Worm (Caenorhabditis elegans) whole organism, early embryonic: ENCODE results near the gene R11G11.16.

ENCODE experiments used
- B0310.2 ChIP-seq: sonication (generic microtip); optimal IDR thresholded peaks from 2 replicates; lab custom pipeline; 2016; ENCODE audit warnings: mild to moderate bottlenecking, missing genetic modification characterization, missing compliant biosample characterization
- F13C5.2 ChIP-seq: sonication (generic microtip); optimal IDR thresholded peaks from 2 replicates; lab custom pipeline; 2017; ENCODE audit warnings: mild to moderate bottlenecking, missing genetic modification characterization, inconsistent platforms, missing compliant biosample characterization
- aly-1 ChIP-seq: sonication (generic microtip); optimal IDR thresholded peaks from 2 replicates; lab custom pipeline; 2016; ENCODE audit warnings: missing genetic modification characterization, missing compliant biosample characterization
- ama-1 ChIP-seq: fragments of 150-350 bp; optimal IDR thresholded peaks from 2 replicates; lab custom pipeline; 2014
- ceh-13 ChIP-seq: fragments of 200-800 bp; sonication (Bioruptor generic); optimal IDR thresholded peaks from 2 replicates; lab custom pipeline; 2018; ENCODE audit warnings: mild to moderate bottlenecking, missing genetic modification characterization, missing compliant biosample characterization
- ceh-36 ChIP-seq: sonication (generic microtip); optimal IDR thresholded peaks from 2 replicates; lab custom pipeline; 2016; ENCODE audit warnings: missing genetic modification characterization, inconsistent platforms, missing compliant biosample characterization
- ets-7 ChIP-seq: sonication (generic microtip); optimal IDR thresholded peaks from 2 replicates; lab custom pipeline; 2016; ENCODE audit warnings: missing genotype, missing genetic modification characterization, missing compliant biosample characterization
- flt-1 ChIP-seq: fragments of 200-800 bp; sonication (Bioruptor generic); IDR thresholded peaks from 2 replicates; pipeline ENCODE4 v1.3.6; 2022; ENCODE audit warnings: missing genetic modification characterization, missing compliant biosample characterization
- hmbx-1 ChIP-seq: sonication (generic microtip); optimal IDR thresholded peaks from 2 replicates; lab custom pipeline; 2016; ENCODE audit warnings: mild to moderate bottlenecking, missing genetic modification characterization, missing compliant biosample characterization
- hmg-4 ChIP-seq: fragments of 200-800 bp; sonication (Bioruptor generic); optimal IDR thresholded peaks from 2 replicates; lab custom pipeline; 2018; ENCODE audit warnings: mild to moderate bottlenecking, missing genetic modification characterization, missing compliant biosample characterization
- hnd-1 ChIP-seq: sonication (generic microtip); optimal IDR thresholded peaks from 2 replicates; lab custom pipeline; 2016; ENCODE audit warnings: missing genetic modification characterization, missing compliant biosample characterization
- scrt-1 ChIP-seq: fragments of 200-800 bp; sonication (Bioruptor generic); IDR thresholded peaks from 2 replicates; pipeline ENCODE4 v1.3.6; 2022; ENCODE audit warnings: missing genetic modification characterization, missing compliant biosample characterization
- tbx-11 ChIP-seq: fragments of 200-800 bp; sonication (Bioruptor generic); IDR thresholded peaks from 2 replicates; pipeline ENCODE4 v1.3.6; 2022; ENCODE audit warnings: missing genetic modification characterization, missing compliant biosample characterization
- tbx-37 ChIP-seq: fragments of 200-800 bp; sonication (Bioruptor generic); conservative IDR thresholded peaks from 2 replicates; pipeline ENCODE4 v1.3.6; 2022; ENCODE audit warnings: missing genetic modification reagents, missing genetic modification characterization, missing compliant biosample characterization

DNA sequence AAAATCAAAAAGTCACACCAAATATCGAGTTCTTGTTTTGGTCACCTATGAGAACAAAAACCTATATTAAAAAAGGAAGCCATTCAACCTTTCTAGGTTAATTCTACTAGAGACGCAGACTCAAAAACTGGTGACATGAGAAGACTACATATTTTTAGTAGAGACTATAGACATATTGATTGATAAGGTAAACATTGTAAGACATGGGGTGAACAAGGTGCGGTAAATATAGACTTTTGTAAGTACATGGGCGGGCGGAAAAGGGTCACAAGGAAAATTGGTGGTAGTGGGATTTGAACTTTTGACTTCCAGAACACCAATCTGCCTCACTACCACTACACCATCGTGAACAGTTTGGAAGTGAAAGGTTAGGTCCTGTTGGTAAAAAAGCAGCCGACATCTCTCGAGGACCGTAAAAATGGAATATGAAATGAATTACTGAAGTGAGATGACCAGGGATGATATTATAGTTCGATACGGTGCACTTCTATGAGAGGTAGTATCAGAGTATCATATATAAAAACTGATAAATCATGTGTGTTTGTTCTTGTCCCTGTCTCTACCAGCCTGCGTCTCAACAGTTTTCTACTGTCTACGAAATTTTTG lies 40.6 kb downstream of the R11G11.16 start, which contains the start of gene nhr-212:
- no peak for TF ChIP-seq ceh-13 (GFP tag; lab: Kevin White, UChicago)
- no peak for TF ChIP-seq flt-1 (GFP tag; lab: Robert Waterston, UW)
- no peak for TF ChIP-seq aly-1 (tag; lab: Kevin White, UChicago)
- TF ChIP-seq F13C5.2 (tag; lab: Kevin White, UChicago), result no peak
- TF ChIP-seq hmg-4 (GFP tag; lab: Kevin White, UChicago), result no peak
- no peak for TF ChIP-seq hmbx-1 (tag; lab: Kevin White, UChicago)
- no peak for TF ChIP-seq ets-7
- no peak for TF ChIP-seq hnd-1 (tag; lab: Kevin White, UChicago)
- no peak for TF ChIP-seq tbx-37 (GFP tag; lab: Robert Waterston, UW)
- TF ChIP-seq ama-1 (lab: Kevin White, UChicago), result no peak
- no peak for TF ChIP-seq ceh-36
- TF ChIP-seq scrt-1 (GFP tag; lab: Robert Waterston, UW), result no peak
- TF ChIP-seq B0310.2 (tag; lab: Kevin White, UChicago), result no peak
- TF ChIP-seq tbx-11 (GFP tag; lab: Robert Waterston, UW), result no peak
